Worm (Caenorhabditis elegans) whole organism, L4 larva: Measurements from ENCODE around the gene H10D18.5.

ENCODE experiments used
- F44E2.7 ChIP-seq: fragments of 200-800 bp; sonication (Bioruptor generic); IDR thresholded peaks from 2 replicates; pipeline ENCODE4 v2.1.2; 2022; ENCODE audit warnings: missing genetic modification characterization, missing compliant biosample characterization
- Y105C5A.15 ChIP-seq: fragments of 200-800 bp; sonication (Bioruptor generic); IDR thresholded peaks from 2 replicates; pipeline ENCODE4 v1.3.6; 2022; ENCODE audit warnings: missing genetic modification characterization, missing compliant biosample characterization
- Y48G9A.11 ChIP-seq: fragments of 200-800 bp; sonication (Bioruptor generic); IDR thresholded peaks from 2 replicates; pipeline ENCODE4 v1.3.6; 2022; ENCODE audit warnings: missing genetic modification reagents, missing genetic modification characterization, missing compliant biosample characterization
- jun-1 ChIP-seq: fragments of 150-350 bp; optimal IDR thresholded peaks from 2 replicates; lab custom pipeline; 2014; ENCODE audit warnings: missing biosample characterization, missing genetic modification reagents, missing genetic modification characterization
- mdl-1 ChIP-seq, 2 experiments: fragments of 150-350 bp in 1 of 2; sonication (generic microtip) in 1 of 2; optimal IDR thresholded peaks; 2 replicates each; lab custom pipeline; 2014 to 2017; ENCODE audit warnings: missing biosample characterization in 2 of 2, missing genetic modification characterization in 2 of 2
- nhr-28 ChIP-seq: fragments of 150-350 bp; optimal IDR thresholded peaks from 2 replicates; lab custom pipeline; 2014; ENCODE audit warnings: missing biosample characterization, missing genetic modification characterization
- skn-1 ChIP-seq: fragments of 150-350 bp; optimal IDR thresholded peaks from 2 replicates; lab custom pipeline; 2014; ENCODE audit warnings: missing biosample characterization, missing genetic modification characterization
- unc-39 ChIP-seq: sonication (generic microtip); optimal IDR thresholded peaks from 2 replicates; lab custom pipeline; 2017; ENCODE audit warnings: missing biosample characterization, missing genetic modification characterization

DNA sequence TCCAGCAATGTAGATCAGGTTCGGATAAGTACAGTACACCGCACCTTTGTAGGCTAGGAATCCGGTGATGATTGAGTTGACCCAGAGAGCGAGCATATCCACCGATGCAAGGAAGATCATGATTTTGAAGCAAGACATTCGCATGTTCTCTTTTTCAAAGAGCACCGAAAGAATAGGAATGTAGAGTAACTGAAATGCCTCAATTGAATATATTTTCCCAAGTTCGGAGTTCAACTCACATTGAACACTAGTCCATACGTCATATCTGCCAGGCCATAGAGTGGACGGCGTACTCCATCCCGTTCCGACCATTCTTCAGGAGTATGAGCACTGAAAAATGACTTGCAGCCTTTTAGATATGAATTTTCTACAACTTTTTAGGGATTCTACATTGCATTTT, 31.8 kb downstream of the H10D18.5 start:
- TF ChIP-seq unc-39 (tag; lab: Kevin White, UChicago) (no peak), F44E2.7 (GFP tag; lab: Robert Waterston, UW) (no peak), nhr-28 (tag; lab: Kevin White, UChicago) (no peak), mdl-1 (tag; optimal IDR thresholded peaks at IDR 0.05; lab: Kevin White, UChicago) (no peak), Y105C5A.15 (GFP tag; lab: Robert Waterston, UW) (no peak), Y48G9A.11 (GFP tag; lab: Robert Waterston, UW) (no peak), jun-1 (tag; lab: Kevin White, UChicago) (no peak), skn-1 (tag; lab: Kevin White, UChicago) (no peak)
